Worm (Caenorhabditis elegans) whole organism, mixed stage, embryonic: Measurements from ENCODE around the gene twk-44.

Experiments
- M03D4.4 ChIP-seq: sonication (generic microtip); optimal IDR thresholded peaks from 2 replicates; lab custom pipeline; 2017; ENCODE audit warnings: mild to moderate bottlenecking, missing genetic modification characterization, missing compliant biosample characterization
- bed-3 ChIP-seq: fragments of 200-800 bp; sonication (Bioruptor generic); optimal IDR thresholded peaks from 3 replicates; lab custom pipeline; 2018; ENCODE audit warnings: mild to moderate bottlenecking, missing genetic modification characterization, moderate library complexity, missing compliant biosample characterization
- blmp-1 ChIP-seq: fragments of 150-350 bp; optimal IDR thresholded peaks from 2 replicates; lab custom pipeline; 2014; ENCODE audit warnings: missing biosample characterization, missing genetic modification characterization
- ceh-39 ChIP-seq: fragments of 150-350 bp; optimal IDR thresholded peaks from 2 replicates; lab custom pipeline; 2014; ENCODE audit warnings: missing biosample characterization, missing genetic modification characterization
- ceh-43 ChIP-seq: fragments of 200-800 bp; sonication (Bioruptor generic); optimal IDR thresholded peaks from 2 replicates; lab custom pipeline; 2018; ENCODE audit warnings: mild to moderate bottlenecking, missing genetic modification characterization, moderate library complexity, missing compliant biosample characterization
- ceh-83 ChIP-seq: fragments of 200-800 bp; sonication (Bioruptor generic); optimal IDR thresholded peaks from 2 replicates; lab custom pipeline; 2018; ENCODE audit warnings: mild to moderate bottlenecking, missing genetic modification characterization, missing compliant biosample characterization
- ces-1 ChIP-seq: fragments of 150-350 bp; optimal IDR thresholded peaks from 2 replicates; lab custom pipeline; 2014; ENCODE audit warnings: missing biosample characterization, missing genetic modification reagents, missing genetic modification characterization
- cnd-1 ChIP-seq: fragments of 200-800 bp; sonication (Bioruptor generic); optimal IDR thresholded peaks from 2 replicates; lab custom pipeline; 2018; ENCODE audit warnings: mild to moderate bottlenecking, missing genetic modification characterization, missing compliant biosample characterization
- drap-1 ChIP-seq: fragments of 200-800 bp; sonication (Bioruptor generic); optimal IDR thresholded peaks from 3 replicates; lab custom pipeline; 2018; ENCODE audit warnings: mild to moderate bottlenecking, missing genetic modification characterization, missing compliant biosample characterization
- elt-1 ChIP-seq: sonication (generic microtip); optimal IDR thresholded peaks from 2 replicates; lab custom pipeline; 2017; ENCODE audit warnings: missing genetic modification characterization, mild to moderate bottlenecking, missing compliant biosample characterization, antibody characterized with exemption, moderate library complexity, borderline replicate concordance; ENCODE audit not compliant: insufficient read depth
- flh-1 ChIP-seq: fragments of 200-800 bp; sonication (Bioruptor generic); optimal IDR thresholded peaks from 2 replicates; lab custom pipeline; 2018; ENCODE audit warnings: mild to moderate bottlenecking, missing genetic modification characterization, moderate library complexity, missing compliant biosample characterization
- ham-2 ChIP-seq: fragments of 200-800 bp; sonication (Bioruptor generic); optimal IDR thresholded peaks from 2 replicates; lab custom pipeline; 2018; ENCODE audit warnings: mild to moderate bottlenecking, missing genetic modification characterization, missing compliant biosample characterization
- hlh-1 ChIP-seq: fragments of 150-350 bp; optimal IDR thresholded peaks from 2 replicates; lab custom pipeline; 2014; ENCODE audit warnings: missing biosample characterization, missing genetic modification reagents, missing genetic modification characterization
- lin-13 ChIP-seq: fragments of 150-350 bp; optimal IDR thresholded peaks from 2 replicates; lab custom pipeline; 2014; ENCODE audit warnings: missing biosample characterization, missing genetic modification characterization
- lin-32 ChIP-seq: fragments of 200-800 bp; sonication (Bioruptor generic); optimal IDR thresholded peaks from 2 replicates; lab custom pipeline; 2018; ENCODE audit warnings: mild to moderate bottlenecking, missing genetic modification characterization, missing compliant biosample characterization
- lsy-2 ChIP-seq: fragments of 150-350 bp; optimal IDR thresholded peaks from 2 replicates; lab custom pipeline; 2014; ENCODE audit warnings: missing biosample characterization, missing genetic modification characterization
- mab-5 ChIP-seq: fragments of 150-350 bp; optimal IDR thresholded peaks from 2 replicates; lab custom pipeline; 2014; ENCODE audit warnings: missing biosample characterization, missing genetic modification characterization
- mep-1 ChIP-seq: fragments of 150-350 bp; optimal IDR thresholded peaks from 2 replicates; lab custom pipeline; 2017; ENCODE audit warnings: missing biosample characterization, missing genetic modification reagents, missing genetic modification characterization, inconsistent platforms
- mls-2 ChIP-seq: sonication (generic microtip); optimal IDR thresholded peaks from 2 replicates; lab custom pipeline; 2016; ENCODE audit warnings: mild to moderate bottlenecking, missing genetic modification characterization, moderate library complexity, missing compliant biosample characterization
- nhr-12 ChIP-seq: fragments of 150-350 bp; optimal IDR thresholded peaks from 2 replicates; lab custom pipeline; 2014; ENCODE audit warnings: missing biosample characterization, missing genetic modification characterization
- nhr-2 ChIP-seq: fragments of 150-350 bp; optimal IDR thresholded peaks from 2 replicates; lab custom pipeline; 2014; ENCODE audit warnings: missing biosample characterization, missing genetic modification characterization
- nhr-237 ChIP-seq: fragments of 150-350 bp; optimal IDR thresholded peaks from 2 replicates; lab custom pipeline; 2014; ENCODE audit warnings: missing biosample characterization, missing genetic modification characterization
- nhr-28 ChIP-seq: fragments of 150-350 bp; optimal IDR thresholded peaks from 2 replicates; lab custom pipeline; 2014; ENCODE audit warnings: missing biosample characterization, missing genetic modification characterization
- nhr-76 ChIP-seq: sonication (generic microtip); optimal IDR thresholded peaks from 2 replicates; lab custom pipeline; 2017; ENCODE audit warnings: missing biosample characterization, missing genetic modification characterization
- pha-4 ChIP-seq: fragments of 150-350 bp; optimal IDR thresholded peaks from 2 replicates; lab custom pipeline; 2018; ENCODE audit warnings: missing biosample characterization, missing genetic modification reagents, missing genetic modification characterization
- sem-2 ChIP-seq: fragments of 200-800 bp; sonication (Bioruptor generic); optimal IDR thresholded peaks from 2 replicates; lab custom pipeline; 2018; ENCODE audit warnings: mild to moderate bottlenecking, missing genetic modification characterization, missing compliant biosample characterization
- snpc-4 ChIP-seq: fragments of 150-350 bp; optimal IDR thresholded peaks from 2 replicates; lab custom pipeline; 2014; ENCODE audit warnings: missing biosample characterization, missing genetic modification characterization
- sptf-1 ChIP-seq: sonication (generic microtip); optimal IDR thresholded peaks from 2 replicates; lab custom pipeline; 2017; ENCODE audit warnings: mild to moderate bottlenecking, missing genetic modification characterization, moderate library complexity, missing compliant biosample characterization
- unc-120 ChIP-seq: sonication (generic microtip); optimal IDR thresholded peaks from 2 replicates; lab custom pipeline; 2017; ENCODE audit warnings: missing genetic modification characterization, missing compliant biosample characterization; ENCODE audit not compliant: poor library complexity, severe bottlenecking
- unc-39 ChIP-seq: fragments of 150-350 bp; optimal IDR thresholded peaks from 2 replicates; lab custom pipeline; 2014; ENCODE audit warnings: missing biosample characterization, missing genetic modification characterization
- zip-8 ChIP-seq: fragments of 150-350 bp; optimal IDR thresholded peaks from 2 replicates; lab custom pipeline; 2014; ENCODE audit warnings: missing biosample characterization, missing genetic modification characterization

The twk-44 gene

ce11 chrX:11627013-11627412, at the start of gene twk-44:
Gene twk-44 (minus strand): TSS chrX:11627113.
- no peak for TF ChIP-seq nhr-76 (tag; lab: Kevin White, UChicago)
- TF ChIP-seq zip-8 = no peak
- TF ChIP-seq sem-2 (GFP tag; lab: Kevin White, UChicago) = no peak
- TF ChIP-seq lin-32 (GFP tag; lab: Kevin White, UChicago) = no peak
- TF ChIP-seq ces-1 = no peak
- TF ChIP-seq blmp-1 (tag; lab: Kevin White, UChicago) = no peak
- TF ChIP-seq sptf-1 (tag; lab: Kevin White, UChicago) = no peak
- no peak for TF ChIP-seq mls-2 (tag; lab: Kevin White, UChicago)
- no peak for TF ChIP-seq drap-1 (GFP tag; lab: Kevin White, UChicago)
- no peak for TF ChIP-seq bed-3 (GFP tag; lab: Kevin White, UChicago)
- TF ChIP-seq, all 35 proteins: peak for 0

- peak; percentile 49 for TF ChIP-seq nhr-2 (tag; lab: Kevin White, UChicago)
- TF ChIP-seq unc-39 (tag; lab: Kevin White, UChicago) = no peak
- TF ChIP-seq cnd-1 (tag; lab: Kevin White, UChicago) = peak; percentile 73
- TF ChIP-seq lin-13 = no peak
Observed at ce11 chrX:11675573-11675972, 48.7 kb upstream of the twk-44 start.

ce11 chrX:11673063-11673759, 46.3 kb upstream of the twk-44 start:
- TF ChIP-seq mab-5 (no peak), ces-1 (peak; percentile 65), cnd-1 (tag; lab: Kevin White, UChicago) (peak; percentile 82), hlh-1 (tag; lab: Kevin White, UChicago) (no peak), nhr-2 (tag; lab: Kevin White, UChicago) (no peak), lin-32 (GFP tag; lab: Kevin White, UChicago) (peak; percentile 85)

- TF ChIP-seq ceh-83 (no peak), sptf-1 (tag; lab: Kevin White, UChicago) (no peak), nhr-76 (tag; lab: Kevin White, UChicago) (no peak), nhr-237 (tag; lab: Kevin White, UChicago) (no peak), hlh-1 (tag; lab: Kevin White, UChicago) (peak; percentile 23), unc-120 (tag; lab: Kevin White, UChicago) (peak; percentile 16), pha-4 (tag; lab: Kevin White, UChicago) (no peak), flh-1 (GFP tag; lab: Kevin White, UChicago) (no peak), lsy-2 (tag; lab: Kevin White, UChicago) (peak; percentile 25), ces-1 (peak; percentile 83), ham-2 (GFP tag; lab: Kevin White, UChicago) (peak; percentile 83), snpc-4 (tag; lab: Kevin White, UChicago) (no peak), nhr-12 (tag; lab: Kevin White, UChicago) (no peak), mep-1 (peak; percentile 12), mls-2 (tag; lab: Kevin White, UChicago) (no peak), ceh-43 (no peak), ceh-39 (no peak), elt-1 (no peak)
Observed at ce11 chrX:11666545-11667177, 39.7 kb upstream of the twk-44 start, which contains the start of gene noca-2. Gene noca-2 (plus strand): TSS chrX:11667127.

- TF ChIP-seq ces-1 (no peak), nhr-28 (tag; lab: Kevin White, UChicago) (no peak), M03D4.4 (no peak), lin-32 (GFP tag; lab: Kevin White, UChicago) (no peak), ceh-43 (no peak), mep-1 (no peak), unc-39 (tag; lab: Kevin White, UChicago) (no peak), mab-5 (no peak)
Observed at ce11 chrX:11665522-11666017, 38.7 kb upstream of the twk-44 start.
